Fruit fly (Drosophila melanogaster) whole organism, embryonic: ENCODE measurements around the gene CG2617.

ENCODE experiments used
- ATbp ChIP-seq: fragments of 200-800 bp; sonication (Bioruptor generic); optimal IDR thresholded peaks from 2 replicates; lab custom pipeline; 2017; ENCODE audit warnings: missing biosample characterization, mild to moderate bottlenecking, missing genetic modification characterization, missing genetic modification reagents
- Adf1 ChIP-seq: fragments of 200-800 bp; sonication (Bioruptor generic); IDR thresholded peaks from 2 replicates; pipeline ENCODE4 v1.3.6; 2022; ENCODE audit warnings: missing biosample characterization, missing genetic modification characterization
- Antp ChIP-seq: fragments of 200-800 bp; sonication (Bioruptor generic); optimal IDR thresholded peaks from 3 replicates; lab custom pipeline; 2016; ENCODE audit warnings: missing biosample characterization, missing genetic modification characterization
- Asciz ChIP-seq: fragments of 200-800 bp; sonication (Bioruptor generic); optimal IDR thresholded peaks from 2 replicates; lab custom pipeline; 2017; ENCODE audit warnings: missing biosample characterization, mild to moderate bottlenecking, missing genetic modification characterization, missing genetic modification reagents
- CG10267 ChIP-seq: fragments of 200-800 bp; sonication (Bioruptor generic); optimal IDR thresholded peaks from 2 replicates; lab custom pipeline; 2018; ENCODE audit warnings: missing biosample characterization, mild to moderate bottlenecking, missing genetic modification characterization, moderate library complexity
- CG10565 ChIP-seq: fragments of 200-800 bp; sonication (Bioruptor generic); optimal IDR thresholded peaks from 3 replicates; lab custom pipeline; 2016; ENCODE audit warnings: missing biosample characterization, mild to moderate bottlenecking, missing genetic modification characterization
- CG11247 ChIP-seq: fragments of 200-800 bp; sonication (Bioruptor generic); IDR thresholded peaks from 2 replicates; pipeline ENCODE4 v1.3.6; 2022; ENCODE audit warnings: missing biosample characterization, missing genetic modification characterization
- CG11398 ChIP-seq: fragments of 200-800 bp; sonication (Bioruptor generic); optimal IDR thresholded peaks from 2 replicates; lab custom pipeline; 2016; ENCODE audit warnings: missing biosample characterization, missing genetic modification characterization
- CG12942 ChIP-seq: fragments of 200-800 bp; sonication (Bioruptor generic); optimal IDR thresholded peaks from 3 replicates; lab custom pipeline; 2016; ENCODE audit warnings: missing biosample characterization, missing genetic modification characterization
- CG13624 ChIP-seq: fragments of 200-800 bp; sonication (Bioruptor generic); optimal IDR thresholded peaks from 2 replicates; lab custom pipeline; 2016; ENCODE audit warnings: missing biosample characterization, missing genetic modification characterization
- CG3065 ChIP-seq: fragments of 200-800 bp; sonication (Bioruptor generic); optimal IDR thresholded peaks from 2 replicates; lab custom pipeline; 2016; ENCODE audit warnings: missing biosample characterization, missing genetic modification characterization
- CG3838 ChIP-seq: fragments of 200-800 bp; sonication (Bioruptor generic); optimal IDR thresholded peaks from 3 replicates; lab custom pipeline; 2016; ENCODE audit warnings: missing biosample characterization, missing genetic modification characterization
- CG4707 ChIP-seq: fragments of 200-800 bp; sonication (Bioruptor generic); optimal IDR thresholded peaks from 2 replicates; lab custom pipeline; 2018; ENCODE audit warnings: missing biosample characterization, mild to moderate bottlenecking, missing genetic modification characterization, moderate library complexity
- CG5180 ChIP-seq: fragments of 200-800 bp; sonication (Bioruptor generic); optimal IDR thresholded peaks from 3 replicates; lab custom pipeline; 2017; ENCODE audit warnings: missing biosample characterization, missing genetic modification characterization, mild to moderate bottlenecking, moderate library complexity, missing genetic modification reagents
- CG6791 ChIP-seq: fragments of 200-800 bp; sonication (Bioruptor generic); IDR thresholded peaks from 3 replicates; pipeline ENCODE4 v1.3.6; 2022; ENCODE audit warnings: missing biosample characterization, missing genetic modification characterization; ENCODE audit not compliant: partially characterized antibody
- CG7556 ChIP-seq: fragments of 200-800 bp; sonication (Bioruptor generic); optimal IDR thresholded peaks from 2 replicates; lab custom pipeline; 2017; ENCODE audit warnings: missing biosample characterization, mild to moderate bottlenecking, missing genetic modification characterization
- CG7745 ChIP-seq: fragments of 200-800 bp; sonication (Bioruptor generic); optimal IDR thresholded peaks from 2 replicates; lab custom pipeline; 2018; ENCODE audit warnings: missing biosample characterization, mild to moderate bottlenecking, missing genetic modification characterization, moderate library complexity
- CG7786 ChIP-seq: fragments of 200-800 bp; sonication (Bioruptor generic); optimal IDR thresholded peaks from 2 replicates; lab custom pipeline; 2016; ENCODE audit warnings: missing biosample characterization, missing genetic modification characterization
- CG7928 ChIP-seq: fragments of 200-800 bp; sonication (Bioruptor generic); optimal IDR thresholded peaks from 2 replicates; lab custom pipeline; 2017; ENCODE audit warnings: missing biosample characterization, mild to moderate bottlenecking, missing genetic modification characterization
- CG8765 ChIP-seq: fragments of 200-800 bp; sonication (Bioruptor generic); IDR thresholded peaks from 2 replicates; pipeline ENCODE4 v1.3.6; 2022; ENCODE audit warnings: missing biosample characterization, missing genetic modification characterization
- CG9609 ChIP-seq: fragments of 200-800 bp; sonication (Bioruptor generic); optimal IDR thresholded peaks from 3 replicates; lab custom pipeline; 2016; ENCODE audit warnings: missing biosample characterization, missing genetic modification characterization
- CHES-1-like ChIP-seq: fragments of 200-800 bp; sonication (Bioruptor generic); optimal IDR thresholded peaks from 2 replicates; lab custom pipeline; 2016; ENCODE audit warnings: missing biosample characterization, missing genetic modification characterization
- Dip3 ChIP-seq: fragments of 200-800 bp; sonication (Bioruptor generic); optimal IDR thresholded peaks from 3 replicates; lab custom pipeline; 2016; ENCODE audit warnings: missing biosample characterization, missing genetic modification characterization
- Dll ChIP-seq: fragments of 200-800 bp; sonication (Bioruptor generic); IDR thresholded peaks from 4 replicates; pipeline ENCODE4 v1.3.6; 2022; ENCODE audit warnings: missing biosample characterization, missing genetic modification characterization; ENCODE audit not compliant: partially characterized antibody
- Max ChIP-seq: fragments of 200-800 bp; sonication (Bioruptor generic); optimal IDR thresholded peaks from 2 replicates; lab custom pipeline; 2016; ENCODE audit warnings: missing biosample characterization, mild to moderate bottlenecking, missing genetic modification characterization
- Pdp1 ChIP-seq, 2 experiments: fragments of 200-800 bp; sonication (Bioruptor generic); optimal IDR thresholded peaks; 3 replicates each; lab custom pipeline; 2016; ENCODE audit warnings: missing biosample characterization in 2 of 2, missing genetic modification characterization in 2 of 2, mild to moderate bottlenecking in 1 of 2, moderate library complexity in 1 of 2
- Sry-δ ChIP-seq: fragments of 200-800 bp; sonication (Bioruptor generic); optimal IDR thresholded peaks from 2 replicates; lab custom pipeline; 2016; ENCODE audit warnings: missing biosample characterization, missing genetic modification characterization
- ash1 ChIP-seq: fragments of 200-800 bp; sonication (Bioruptor generic); optimal IDR thresholded peaks from 2 replicates; lab custom pipeline; 2018; ENCODE audit warnings: missing biosample characterization, mild to moderate bottlenecking, missing genetic modification characterization
- bsh ChIP-seq, 2 experiments: fragments of 200-800 bp; sonication (Bioruptor generic); optimal IDR thresholded peaks; 2 replicates each; lab custom pipeline; 2017 to 2018; ENCODE audit warnings: mild to moderate bottlenecking in 2 of 2, missing biosample characterization in 2 of 2, missing genetic modification characterization in 2 of 2, moderate library complexity in 1 of 2
- dan ChIP-seq: fragments of 200-800 bp; sonication (Bioruptor generic); IDR thresholded peaks from 2 replicates; pipeline ENCODE4 v1.3.6; 2022; ENCODE audit warnings: missing biosample characterization, missing genetic modification characterization
- dati ChIP-seq: fragments of 200-800 bp; sonication (Bioruptor generic); IDR thresholded peaks from 2 replicates; pipeline ENCODE4 v1.3.6; 2022; ENCODE audit warnings: missing biosample characterization, missing genetic modification characterization
- esg ChIP-seq: fragments of 200-800 bp; sonication (Bioruptor generic); conservative IDR thresholded peaks from 2 replicates; pipeline ENCODE4 v1.3.6; 2022; ENCODE audit warnings: missing biosample characterization, missing genetic modification characterization
- fd96Cb ChIP-seq: fragments of 200-800 bp; sonication (Bioruptor generic); optimal IDR thresholded peaks from 2 replicates; lab custom pipeline; 2018; ENCODE audit warnings: missing biosample characterization, mild to moderate bottlenecking, missing genetic modification characterization, moderate library complexity
- h ChIP-seq: fragments of >200 bp; optimal IDR thresholded peaks from 2 replicates; lab custom pipeline; 2017
- klu ChIP-seq: fragments of 200-800 bp; sonication (Bioruptor generic); IDR thresholded peaks from 2 replicates; pipeline ENCODE4 v1.3.6; 2022; ENCODE audit warnings: missing biosample characterization, missing genetic modification characterization
- kni ChIP-seq: fragments of 200-800 bp; sonication (Bioruptor generic); optimal IDR thresholded peaks from 3 replicates; lab custom pipeline; 2017; ENCODE audit warnings: mild to moderate bottlenecking, missing biosample characterization, missing genetic modification reagents, missing genetic modification characterization
- lbe ChIP-seq: fragments of 200-800 bp; sonication (Bioruptor generic); optimal IDR thresholded peaks from 2 replicates; lab custom pipeline; 2016; ENCODE audit warnings: missing biosample characterization, mild to moderate bottlenecking, missing genetic modification characterization
- lilli ChIP-seq: fragments of 200-800 bp; sonication (Bioruptor generic); optimal IDR thresholded peaks from 3 replicates; lab custom pipeline; 2016; ENCODE audit warnings: missing biosample characterization, missing genetic modification characterization
- onecut ChIP-seq: fragments of 200-800 bp; sonication (Bioruptor generic); IDR thresholded peaks from 2 replicates; pipeline ENCODE4 v1.3.6; 2022; ENCODE audit warnings: missing biosample characterization, missing genetic modification characterization
- peb ChIP-seq: fragments of 200-800 bp; sonication (Bioruptor generic); IDR thresholded peaks from 2 replicates; pipeline ENCODE4 v1.3.6; 2022; ENCODE audit warnings: missing biosample characterization, missing genetic modification characterization
- pfk ChIP-seq: fragments of 200-800 bp; sonication (Bioruptor generic); optimal IDR thresholded peaks from 2 replicates; lab custom pipeline; 2018; ENCODE audit warnings: missing biosample characterization, mild to moderate bottlenecking, missing genetic modification characterization, moderate library complexity
- psq ChIP-seq: fragments of 200-800 bp; sonication (Bioruptor generic); optimal IDR thresholded peaks from 2 replicates; lab custom pipeline; 2017; ENCODE audit warnings: missing biosample characterization, missing genetic modification characterization
- run ChIP-seq: fragments of 200-800 bp; sonication (Bioruptor generic); optimal IDR thresholded peaks from 3 replicates; lab custom pipeline; 2018; ENCODE audit warnings: missing biosample characterization, mild to moderate bottlenecking, missing genetic modification characterization
- sens-2 ChIP-seq: fragments of 200-800 bp; sonication (Bioruptor generic); IDR thresholded peaks from 2 replicates; pipeline ENCODE4 v1.3.6; 2022; ENCODE audit warnings: missing biosample characterization, missing genetic modification characterization
- seq ChIP-seq: fragments of 200-800 bp; sonication (Bioruptor generic); IDR thresholded peaks from 2 replicates; pipeline ENCODE4 v1.3.6; 2022; ENCODE audit warnings: missing biosample characterization, missing genetic modification characterization
- sim ChIP-seq: fragments of 200-800 bp; sonication (Bioruptor generic); IDR thresholded peaks from 2 replicates; pipeline ENCODE4 v1.3.6; 2022; ENCODE audit warnings: missing biosample characterization, missing genetic modification characterization
- toy ChIP-seq: fragments of 200-800 bp; sonication (Bioruptor generic); IDR thresholded peaks from 2 replicates; pipeline ENCODE4 v1.3.6; 2022; ENCODE audit warnings: missing biosample characterization, missing genetic modification characterization
- tup ChIP-seq: fragments of 200-800 bp; sonication (Bioruptor generic); optimal IDR thresholded peaks from 2 replicates; lab custom pipeline; 2016; ENCODE audit warnings: missing biosample characterization, mild to moderate bottlenecking, missing genetic modification characterization, moderate library complexity
- zen ChIP-seq: fragments of 200-800 bp; sonication (Bioruptor generic); optimal IDR thresholded peaks from 3 replicates; lab custom pipeline; 2018; ENCODE audit warnings: missing biosample characterization, mild to moderate bottlenecking, missing genetic modification characterization, moderate library complexity

The CG2617 gene

DNA sequence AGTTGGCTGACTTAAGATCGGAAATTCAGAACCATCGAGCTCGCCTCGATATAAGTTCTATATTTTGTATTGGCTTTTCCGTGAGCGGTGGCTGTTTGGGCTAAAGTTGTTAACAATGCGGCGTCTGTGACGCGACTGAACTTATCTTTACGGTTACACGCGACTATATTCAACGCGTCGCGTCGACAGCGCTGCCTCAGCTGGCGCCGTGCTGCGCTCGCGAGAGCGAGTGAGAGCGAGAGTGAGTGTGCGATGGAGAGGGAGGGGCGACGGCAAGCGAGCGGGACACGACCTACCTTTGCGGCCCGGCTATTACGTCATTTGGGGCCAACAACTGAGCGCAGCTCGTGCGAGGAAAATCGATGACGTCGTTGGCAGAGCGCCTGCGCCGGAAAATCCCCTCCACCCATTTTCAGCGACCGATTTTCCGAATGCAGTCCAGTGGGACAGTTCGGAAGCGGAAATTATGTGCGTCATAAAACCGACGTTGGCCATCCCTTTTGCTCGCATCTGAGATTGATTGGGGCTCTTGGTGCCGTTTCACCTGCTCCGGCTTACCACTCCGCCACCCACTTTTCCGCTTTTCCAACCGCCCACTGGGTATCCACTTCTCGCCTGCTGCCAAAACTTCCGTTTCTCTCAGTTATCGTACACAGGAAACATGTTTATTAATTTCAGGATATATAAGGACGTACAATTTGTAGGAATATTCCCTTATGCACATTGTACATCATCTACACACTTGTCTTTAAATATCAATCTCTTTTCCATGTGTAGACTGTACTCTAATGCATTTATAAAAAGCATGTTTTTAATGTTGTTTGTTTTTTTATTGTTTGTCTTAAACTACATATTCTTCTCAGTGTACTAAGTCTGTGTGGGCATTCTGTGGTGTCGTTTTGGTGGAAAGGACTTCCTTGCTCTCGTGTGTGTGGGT lies 32.6 kb downstream of the CG2617 start, which contains the start of gene Hr38 (continued):
- no peak for TF ChIP-seq toy (GFP tag; lab: Robert Waterston, UW)
- no peak for TF ChIP-seq pfk (GFP tag; lab: Kevin White, UChicago)
- TF ChIP-seq esg = no peak
- no peak for TF ChIP-seq CG4707 (GFP tag; lab: Kevin White, UChicago)
- no peak; the same call in 1 of the 2 replicates for TF ChIP-seq CG11247 (GFP tag; lab: Robert Waterston, UW)
- peak; percentile 42 for TF ChIP-seq fd96Cb (tag; lab: Kevin White, UChicago)
- no peak for TF ChIP-seq psq (GFP tag; lab: Kevin White, UChicago)
- peak; percentile 50 for TF ChIP-seq Dip3
- TF ChIP-seq zen (tag; lab: Kevin White, UChicago) = no peak
- peak; percentile 72 for TF ChIP-seq CG7556 (GFP tag; lab: Kevin White, UChicago)
- no peak for TF ChIP-seq CG7928 (GFP tag; lab: Kevin White, UChicago)
- TF ChIP-seq CG12942 = no peak
- TF ChIP-seq klu = no peak
- TF ChIP-seq CHES-1-like (GFP tag; lab: Kevin White, UChicago) = peak; percentile 22
- TF ChIP-seq peb (GFP tag; lab: Robert Waterston, UW) = no peak
- TF ChIP-seq sim = no peak
- peak; percentile 99 for TF ChIP-seq Adf1 (GFP tag; lab: Robert Waterston, UW)
- TF ChIP-seq h = no peak
- TF ChIP-seq dati (GFP tag; lab: Robert Waterston, UW) = no peak
- TF ChIP-seq Pdp1 (GFP tag; optimal IDR thresholded peaks at IDR 0.05; lab: Kevin White, UChicago) = peak; percentile 41 to 90
- TF ChIP-seq CG7786 (GFP tag; lab: Kevin White, UChicago) = peak; percentile 42
- TF ChIP-seq Antp (GFP tag; lab: Kevin White, UChicago) = peak; percentile 51
- no peak for TF ChIP-seq run (tag; lab: Kevin White, UChicago)
- TF ChIP-seq Sry-δ (GFP tag; lab: Kevin White, UChicago) = no peak
- no peak for TF ChIP-seq dan (GFP tag; lab: Robert Waterston, UW)
- TF ChIP-seq sens-2 (GFP tag; lab: Robert Waterston, UW) = no peak
- TF ChIP-seq Max (GFP tag; lab: Kevin White, UChicago) = no peak
- TF ChIP-seq kni (GFP tag; lab: Kevin White, UChicago) = no peak
- TF ChIP-seq CG3065 (GFP tag; lab: Kevin White, UChicago) = no peak
- TF ChIP-seq CG10267 (tag; lab: Kevin White, UChicago) = no peak
- peak; percentile 98 for TF ChIP-seq onecut (GFP tag; lab: Robert Waterston, UW)
- TF ChIP-seq tup (GFP tag; lab: Kevin White, UChicago) = no peak
- TF ChIP-seq CG10565 (GFP tag; lab: Kevin White, UChicago) = no peak
- no peak for TF ChIP-seq seq (GFP tag; lab: Robert Waterston, UW)
- TF ChIP-seq CG6791 (GFP tag; lab: Robert Waterston, UW) = no peak
- TF ChIP-seq ash1 (GFP tag; lab: Kevin White, UChicago) = no peak
- peak; percentile 36 for TF ChIP-seq CG13624
- TF ChIP-seq CG9609 = peak; percentile 13
- peak; percentile 33; the same call in 1 of the 4 replicates for TF ChIP-seq Dll (GFP tag; lab: Robert Waterston, UW)
- TF ChIP-seq CG3838 (GFP tag; lab: Kevin White, UChicago) = no peak
- no peak for TF ChIP-seq Asciz (GFP tag; lab: Kevin White, UChicago)
- TF ChIP-seq CG11398 = no peak
- TF ChIP-seq CG8765 = no peak
- TF ChIP-seq lilli (GFP tag; lab: Kevin White, UChicago) = peak; percentile 49
- no peak for TF ChIP-seq lbe
- TF ChIP-seq CG5180 = no peak
- TF ChIP-seq bsh (GFP tag; optimal IDR thresholded peaks at IDR 0.05; lab: Kevin White, UChicago) = peak in 1 of 2 experiments; percentile 8
- no peak for TF ChIP-seq ATbp (GFP tag; lab: Kevin White, UChicago)
- TF ChIP-seq CG7745 (tag; lab: Kevin White, UChicago) = no peak
